Fruit fly (Drosophila melanogaster) whole organism, embryonic: ENCODE data around the gene CG13008.

Experiments used
- BEAF-32 ChIP-seq: fragments of 200-800 bp; sonication (Bioruptor generic); optimal IDR thresholded peaks from 3 replicates; lab custom pipeline; 2017; ENCODE audit warnings: missing biosample characterization, missing genetic modification characterization, mild to moderate bottlenecking, moderate library complexity, missing genetic modification reagents
- CG10321 ChIP-seq: fragments of 200-800 bp; sonication (Bioruptor generic); IDR thresholded peaks from 2 replicates; pipeline ENCODE4 v1.3.6; 2022; ENCODE audit warnings: missing biosample characterization, missing genetic modification characterization
- CG11456 ChIP-seq: fragments of 200-800 bp; sonication (Bioruptor generic); IDR thresholded peaks from 3 replicates; pipeline ENCODE4 v1.3.6; 2022; ENCODE audit warnings: missing biosample characterization, missing genetic modification characterization
- CG12104 ChIP-seq: fragments of 200-800 bp; sonication (Bioruptor generic); optimal IDR thresholded peaks from 3 replicates; lab custom pipeline; 2016; ENCODE audit warnings: missing biosample characterization, missing genetic modification characterization
- CG12219 ChIP-seq: fragments of 200-800 bp; sonication (Bioruptor generic); optimal IDR thresholded peaks from 3 replicates; lab custom pipeline; 2018; ENCODE audit warnings: missing biosample characterization, mild to moderate bottlenecking, missing genetic modification characterization
- CG14014 ChIP-seq: fragments of 200-800 bp; sonication (Bioruptor generic); IDR thresholded peaks from 2 replicates; pipeline ENCODE4 v1.3.6; 2022; ENCODE audit warnings: missing biosample characterization, missing genetic modification characterization
- CG14965 ChIP-seq: fragments of 200-800 bp; sonication (Bioruptor generic); optimal IDR thresholded peaks from 2 replicates; lab custom pipeline; 2016; ENCODE audit warnings: missing biosample characterization, missing genetic modification characterization, borderline replicate concordance
- CG15269 ChIP-seq: fragments of 200-800 bp; sonication (Bioruptor generic); optimal IDR thresholded peaks from 2 replicates; lab custom pipeline; 2018; ENCODE audit warnings: missing biosample characterization, mild to moderate bottlenecking, missing genetic modification characterization, moderate library complexity
- CG17568 ChIP-seq: fragments of 200-800 bp; sonication (Bioruptor generic); optimal IDR thresholded peaks from 2 replicates; lab custom pipeline; 2018; ENCODE audit warnings: missing biosample characterization, mild to moderate bottlenecking, missing genetic modification characterization, moderate library complexity
- CG17829 ChIP-seq: fragments of 200-800 bp; optimal IDR thresholded peaks from 2 replicates; lab custom pipeline; 2019; ENCODE audit warnings: missing biosample characterization, mild to moderate bottlenecking, missing genetic modification characterization, moderate library complexity
- CG1792 ChIP-seq: fragments of 200-800 bp; sonication (Bioruptor generic); optimal IDR thresholded peaks from 2 replicates; lab custom pipeline; 2016; ENCODE audit warnings: missing biosample characterization, missing genetic modification characterization
- CG2875 ChIP-seq: fragments of 200-800 bp; sonication (Bioruptor generic); optimal IDR thresholded peaks from 2 replicates; lab custom pipeline; 2017; ENCODE audit warnings: missing biosample characterization, mild to moderate bottlenecking, missing genetic modification characterization, missing genetic modification reagents
- CG32767 ChIP-seq: fragments of 200-800 bp; sonication (Bioruptor generic); IDR thresholded peaks from 2 replicates; pipeline ENCODE4 v1.3.6; 2022; ENCODE audit warnings: missing biosample characterization, missing genetic modification characterization
- CG4730 ChIP-seq: fragments of 200-800 bp; sonication (Bioruptor generic); IDR thresholded peaks from 2 replicates; pipeline ENCODE4 v1.3.6; 2022; ENCODE audit warnings: missing biosample characterization, missing genetic modification characterization
- CG5180 ChIP-seq: fragments of 200-800 bp; sonication (Bioruptor generic); optimal IDR thresholded peaks from 3 replicates; lab custom pipeline; 2017; ENCODE audit warnings: missing biosample characterization, missing genetic modification characterization, mild to moderate bottlenecking, moderate library complexity, missing genetic modification reagents
- CG7556 ChIP-seq: fragments of 200-800 bp; sonication (Bioruptor generic); optimal IDR thresholded peaks from 2 replicates; lab custom pipeline; 2017; ENCODE audit warnings: missing biosample characterization, mild to moderate bottlenecking, missing genetic modification characterization
- CG8089 ChIP-seq: fragments of 200-800 bp; sonication (Bioruptor generic); optimal IDR thresholded peaks from 3 replicates; lab custom pipeline; 2016; ENCODE audit warnings: missing biosample characterization, missing genetic modification characterization
- CG8765 ChIP-seq: fragments of 200-800 bp; sonication (Bioruptor generic); IDR thresholded peaks from 2 replicates; pipeline ENCODE4 v1.3.6; 2022; ENCODE audit warnings: missing biosample characterization, missing genetic modification characterization
- CkIIα-i1 ChIP-seq: fragments of 200-800 bp; sonication (Bioruptor generic); IDR thresholded peaks from 2 replicates; pipeline ENCODE4 v1.3.6; 2022; ENCODE audit warnings: missing biosample characterization, missing genetic modification characterization
- D19B ChIP-seq: fragments of 200-800 bp; sonication (Bioruptor generic); optimal IDR thresholded peaks from 2 replicates; lab custom pipeline; 2017; ENCODE audit warnings: missing biosample characterization, mild to moderate bottlenecking, missing genetic modification characterization
- Deaf1 ChIP-seq: fragments of 200-800 bp; optimal IDR thresholded peaks from 3 replicates; lab custom pipeline; 2019; ENCODE audit warnings: missing biosample characterization, mild to moderate bottlenecking, missing genetic modification characterization, moderate library complexity
- Doc3 ChIP-seq: fragments of 200-800 bp; sonication (Bioruptor generic); IDR thresholded peaks from 3 replicates; pipeline ENCODE4 v1.3.6; 2022; ENCODE audit warnings: missing biosample characterization, missing genetic modification characterization; ENCODE audit not compliant: partially characterized antibody
- Dp ChIP-seq: fragments of 200-800 bp; sonication (Bioruptor generic); optimal IDR thresholded peaks from 2 replicates; lab custom pipeline; 2018; ENCODE audit warnings: missing biosample characterization, mild to moderate bottlenecking, missing genetic modification characterization, moderate library complexity
- E2f1 ChIP-seq: fragments of 200-800 bp; sonication (Bioruptor generic); IDR thresholded peaks from 2 replicates; pipeline ENCODE4 v1.3.6; 2022; ENCODE audit warnings: missing biosample characterization, missing genetic modification characterization
- Hmr ChIP-seq: fragments of 200-800 bp; sonication (Bioruptor generic); optimal IDR thresholded peaks from 3 replicates; lab custom pipeline; 2017; ENCODE audit warnings: mild to moderate bottlenecking, missing biosample characterization, missing genetic modification reagents, missing genetic modification characterization
- MESR4 ChIP-seq: fragments of 200-800 bp; sonication (Bioruptor generic); optimal IDR thresholded peaks from 2 replicates; lab custom pipeline; 2018; ENCODE audit warnings: missing biosample characterization, mild to moderate bottlenecking, missing genetic modification characterization, moderate library complexity
- Mes4 ChIP-seq: fragments of 200-800 bp; sonication (Bioruptor generic); optimal IDR thresholded peaks from 2 replicates; lab custom pipeline; 2016; ENCODE audit warnings: missing biosample characterization, missing genetic modification characterization
- NFAT ChIP-seq: fragments of 200-800 bp; sonication (Bioruptor generic); IDR thresholded peaks from 2 replicates; pipeline ENCODE4 v1.3.6; 2022; ENCODE audit warnings: missing biosample characterization, missing genetic modification characterization
- NK7.1 ChIP-seq: fragments of 200-800 bp; sonication (Bioruptor generic); optimal IDR thresholded peaks from 3 replicates; lab custom pipeline; 2016; ENCODE audit warnings: missing biosample characterization, missing genetic modification characterization
- PHDP ChIP-seq: fragments of 200-800 bp; sonication (Bioruptor generic); optimal IDR thresholded peaks from 3 replicates; lab custom pipeline; 2018; ENCODE audit warnings: missing biosample characterization, mild to moderate bottlenecking, missing genetic modification characterization, moderate library complexity
- Sox102F ChIP-seq: fragments of 200-800 bp; sonication (Bioruptor generic); optimal IDR thresholded peaks from 2 replicates; lab custom pipeline; 2018; ENCODE audit warnings: missing biosample characterization, mild to moderate bottlenecking, missing genetic modification characterization, moderate library complexity
- ap ChIP-seq: fragments of 200-800 bp; sonication (Bioruptor generic); IDR thresholded peaks from 2 replicates; pipeline ENCODE4 v1.3.6; 2022; ENCODE audit warnings: missing biosample characterization, missing genetic modification characterization
- cas ChIP-seq: fragments of 200-800 bp; sonication (Bioruptor generic); IDR thresholded peaks from 2 replicates; pipeline ENCODE4 v1.3.6; 2022; ENCODE audit warnings: missing biosample characterization, missing genetic modification characterization
- chm ChIP-seq: fragments of 200-800 bp; sonication (Bioruptor generic); IDR thresholded peaks from 2 replicates; pipeline ENCODE4 v1.3.6; 2022; ENCODE audit warnings: missing biosample characterization, missing genetic modification characterization
- croc ChIP-seq: fragments of 200-800 bp; sonication (Bioruptor generic); conservative IDR thresholded peaks from 3 replicates; pipeline ENCODE4 v1.3.6; 2022; ENCODE audit warnings: missing biosample characterization, missing genetic modification characterization
- crol ChIP-seq: fragments of 200-800 bp; sonication (Bioruptor generic); IDR thresholded peaks from 2 replicates; pipeline ENCODE4 v1.3.6; 2022; ENCODE audit warnings: missing biosample characterization, missing genetic modification characterization
- ems ChIP-seq: fragments of 200-800 bp; sonication (Bioruptor generic); optimal IDR thresholded peaks from 3 replicates; lab custom pipeline; 2016; ENCODE audit warnings: missing biosample characterization, missing genetic modification characterization
- fd102C ChIP-seq: fragments of 200-800 bp; sonication (Bioruptor generic); optimal IDR thresholded peaks from 2 replicates; lab custom pipeline; 2018; ENCODE audit warnings: missing biosample characterization, mild to moderate bottlenecking, missing genetic modification characterization, moderate library complexity
- fd64A ChIP-seq: fragments of 200-800 bp; sonication (Bioruptor generic); optimal IDR thresholded peaks from 3 replicates; lab custom pipeline; 2018; ENCODE audit warnings: missing biosample characterization, mild to moderate bottlenecking, missing genetic modification characterization
- gem ChIP-seq: fragments of 200-800 bp; sonication (Bioruptor generic); optimal IDR thresholded peaks from 2 replicates; lab custom pipeline; 2019; ENCODE audit warnings: missing biosample characterization, mild to moderate bottlenecking, missing genetic modification characterization, moderate library complexity
- h ChIP-seq: fragments of >200 bp; optimal IDR thresholded peaks from 2 replicates; lab custom pipeline; 2017
- ken ChIP-seq: fragments of 200-800 bp; sonication (Bioruptor generic); IDR thresholded peaks from 3 replicates; pipeline ENCODE4 v1.3.6; 2022; ENCODE audit warnings: missing biosample characterization, missing genetic modification characterization
- lmd ChIP-seq: fragments of 200-800 bp; sonication (Bioruptor generic); IDR thresholded peaks from 2 replicates; pipeline ENCODE4 v1.3.6; 2022; ENCODE audit warnings: missing biosample characterization, missing genetic modification characterization
- lola ChIP-seq, 3 experiments: fragments of >200 bp in 2 of 3; fragments of 200-800 bp in 1 of 3; sonication (Bioruptor generic) in 1 of 3; optimal IDR thresholded peaks; 2 replicates each; lab custom pipeline; 2017 to 2019; ENCODE audit warnings: missing biosample characterization in 3 of 3, missing genetic modification characterization in 3 of 3, mild to moderate bottlenecking in 1 of 3, moderate library complexity in 1 of 3
- pb ChIP-seq: fragments of 200-800 bp; sonication (Bioruptor generic); optimal IDR thresholded peaks from 3 replicates; lab custom pipeline; 2016; ENCODE audit warnings: missing biosample characterization, missing genetic modification characterization
- stwl ChIP-seq: fragments of 200-800 bp; sonication (Bioruptor generic); optimal IDR thresholded peaks from 3 replicates; lab custom pipeline; 2018; ENCODE audit warnings: missing biosample characterization, mild to moderate bottlenecking, missing genetic modification characterization, moderate library complexity
- ttk ChIP-seq: fragments of 200-800 bp; sonication (Bioruptor generic); IDR thresholded peaks from 2 replicates; pipeline ENCODE4 v2.1.2; 2022; ENCODE audit warnings: missing biosample characterization, missing genetic modification characterization
- unpg ChIP-seq: fragments of 200-800 bp; sonication (Bioruptor generic); optimal IDR thresholded peaks from 3 replicates; lab custom pipeline; 2018; ENCODE audit warnings: missing biosample characterization, mild to moderate bottlenecking, missing genetic modification characterization, moderate library complexity
- vfl ChIP-seq: fragments of 200-800 bp; sonication (Bioruptor generic); optimal IDR thresholded peaks from 2 replicates; lab custom pipeline; 2016; ENCODE audit warnings: missing biosample characterization, missing genetic modification characterization
- vnd ChIP-seq: fragments of 200-800 bp; sonication (Bioruptor generic); IDR thresholded peaks from 3 replicates; pipeline ENCODE4 v1.3.6; 2022; ENCODE audit warnings: missing biosample characterization, missing genetic modification characterization; ENCODE audit not compliant: partially characterized antibody

CG13008 gene

dm6 chrX:16691440-16691839 lies 19.7 kb upstream of the CG13008 start (continued):
- TF ChIP-seq Sox102F: peak; percentile 93
- peak; percentile 87 for TF ChIP-seq CG2875 (GFP tag; lab: Kevin White, UChicago)
- TF ChIP-seq unpg (GFP tag; lab: Kevin White, UChicago): peak; percentile 91
- no peak for TF ChIP-seq h (lab: Kevin White, UChicago)
- peak; percentile 79 for TF ChIP-seq CG17568 (GFP tag; lab: Kevin White, UChicago)
- peak; percentile 86 for TF ChIP-seq pb (GFP tag; lab: Kevin White, UChicago)
- 0 out of 2 replicates have a peak, but pooled peaks have one; percentile 50 for TF ChIP-seq NFAT
- TF ChIP-seq Mes4 (GFP tag; lab: Kevin White, UChicago): peak; percentile 86
- TF ChIP-seq CG5180 (GFP tag; lab: Kevin White, UChicago): peak; percentile 72
- TF ChIP-seq PHDP (tag; lab: Kevin White, UChicago): peak; percentile 82
- TF ChIP-seq CG8089 (GFP tag; lab: Kevin White, UChicago): peak; percentile 74
- TF ChIP-seq E2f1 (GFP tag; lab: Robert Waterston, UW): peak; percentile 87
- peak; percentile 32 for TF ChIP-seq vfl (GFP tag; lab: Kevin White, UChicago)
- TF ChIP-seq ttk (GFP tag; lab: Robert Waterston, UW): peak; percentile 90
- peak; percentile 52 for TF ChIP-seq crol (GFP tag; lab: Robert Waterston, UW)
- TF ChIP-seq CG10321: peak; percentile 55; the same call in 1 of the 2 replicates
- TF ChIP-seq MESR4 (GFP tag; lab: Kevin White, UChicago): peak; percentile 23
- peak; percentile 93 for TF ChIP-seq chm (GFP tag; lab: Robert Waterston, UW)
- no peak for TF ChIP-seq vnd (GFP tag; lab: Robert Waterston, UW)
- 0 out of 2 replicates have a peak, but pooled peaks have one; percentile 50 for TF ChIP-seq cas
- TF ChIP-seq croc (GFP tag; lab: Robert Waterston, UW): peak; percentile 83
- no peak for TF ChIP-seq BEAF-32 (GFP tag; lab: Kevin White, UChicago)
- TF ChIP-seq stwl (tag; lab: Kevin White, UChicago): peak; percentile 6
- TF ChIP-seq lmd (GFP tag; lab: Robert Waterston, UW): peak; percentile 83
- TF ChIP-seq lola (GFP tag; optimal IDR thresholded peaks at IDR 0.05; lab: Kevin White, UChicago): peak in 1 of 3 experiments; percentile 81
- TF ChIP-seq CG8765 (GFP tag; lab: Robert Waterston, UW): peak; percentile 54; the same call in 1 of the 2 replicates
- peak; percentile 88 for TF ChIP-seq ap (GFP tag; lab: Robert Waterston, UW)
- peak; percentile 28 for TF ChIP-seq CG14965 (GFP tag; lab: Kevin White, UChicago)
- TF ChIP-seq CG17829 (tag; lab: Kevin White, UChicago): peak; percentile 86
- TF ChIP-seq fd64A (GFP tag; lab: Kevin White, UChicago): peak; percentile 74
- TF ChIP-seq Doc3 (GFP tag; lab: Robert Waterston, UW): no peak
- TF ChIP-seq ems (GFP tag; lab: Kevin White, UChicago): peak; percentile 87
- peak; percentile 89 for TF ChIP-seq ken
- peak; percentile 86 for TF ChIP-seq CG12219 (GFP tag; lab: Kevin White, UChicago)
- TF ChIP-seq CG15269 (tag; lab: Kevin White, UChicago): peak; percentile 82
- peak; percentile 83 for TF ChIP-seq CG11456 (GFP tag; lab: Robert Waterston, UW)
- TF ChIP-seq D19B (GFP tag; lab: Kevin White, UChicago): no peak
- peak; percentile 51 for TF ChIP-seq NK7.1
- TF ChIP-seq Dp (GFP tag; lab: Kevin White, UChicago): no peak
- peak; percentile 61 for TF ChIP-seq Hmr
- TF ChIP-seq CG14014 (GFP tag; lab: Robert Waterston, UW): peak; percentile 86
- peak; percentile 44 for TF ChIP-seq Deaf1
- TF ChIP-seq fd102C (GFP tag; lab: Kevin White, UChicago): peak; percentile 25
- peak; percentile 67 for TF ChIP-seq CG12104 (GFP tag; lab: Kevin White, UChicago)
- TF ChIP-seq gem (tag; lab: Kevin White, UChicago): peak; percentile 88
- peak; percentile 65; the same call in 1 of the 2 replicates for TF ChIP-seq CG32767 (GFP tag; lab: Robert Waterston, UW)
- TF ChIP-seq CG7556 (GFP tag; lab: Kevin White, UChicago): peak; percentile 64
- peak; percentile 75 for TF ChIP-seq CG1792 (GFP tag; lab: Kevin White, UChicago)
- peak; percentile 49; the same call in 1 of the 2 replicates for TF ChIP-seq CkIIα-i1 (GFP tag; lab: Robert Waterston, UW)
- peak; percentile 68 for TF ChIP-seq CG4730
